Fruit fly (Drosophila melanogaster) whole organism, pupa: ENCODE data around the gene gudu.

Experiments used
- CG13204 ChIP-seq: fragments of 200-800 bp; sonication (Bioruptor generic); optimal IDR thresholded peaks from 2 replicates; lab custom pipeline; 2018; ENCODE audit warnings: missing biosample characterization, mild to moderate bottlenecking, missing genetic modification characterization, moderate library complexity
- CG15710 ChIP-seq: fragments of 200-800 bp; sonication (Bioruptor generic); optimal IDR thresholded peaks from 2 replicates; lab custom pipeline; 2018; ENCODE audit warnings: missing biosample characterization, mild to moderate bottlenecking, missing genetic modification characterization, moderate library complexity
- CG8159 ChIP-seq: fragments of 200-800 bp; sonication (Bioruptor generic); optimal IDR thresholded peaks from 3 replicates; lab custom pipeline; 2018; ENCODE audit warnings: missing biosample characterization, mild to moderate bottlenecking, missing genetic modification characterization, moderate library complexity
- EcR ChIP-seq: fragments of 200-800 bp; sonication (Bioruptor generic); optimal IDR thresholded peaks from 3 replicates; lab custom pipeline; 2019; ENCODE audit warnings: missing biosample characterization, missing genetic modification characterization, mild to moderate bottlenecking, moderate library complexity, missing genetic modification reagents

DNA sequence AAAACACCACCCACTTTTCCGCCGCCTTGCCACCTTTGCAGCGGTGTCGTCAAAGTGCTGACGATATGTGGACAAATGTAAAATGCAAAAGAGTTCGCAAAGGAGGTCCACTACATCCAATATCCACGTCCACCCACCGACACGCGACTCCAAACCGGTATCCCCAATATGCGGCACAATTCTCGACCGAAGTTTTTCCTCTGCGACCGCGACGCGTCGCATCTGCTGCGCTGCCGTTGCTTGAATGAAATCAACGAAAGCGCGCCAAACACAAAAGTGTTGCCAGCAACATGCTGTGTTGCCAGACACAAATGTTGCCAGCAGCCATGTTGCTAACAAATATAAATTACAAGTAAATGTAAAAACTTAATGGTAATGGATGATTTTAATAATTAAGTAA, 10.2 kb downstream of the gudu start, which contains the start of gene CG5160:
- TF ChIP-seq CG13204 (GFP tag; lab: Kevin White, UChicago) (no peak), EcR (GFP tag; lab: Kevin White, UChicago) (no peak), CG15710 (tag; lab: Kevin White, UChicago) (no peak), CG8159 (tag; lab: Kevin White, UChicago) (no peak)
